Fruit fly (Drosophila melanogaster) whole organism, pupa: ENCODE measurements around the gene Shc.

Source experiments
- CG12605 ChIP-seq: fragments of 200-800 bp; sonication (Bioruptor generic); IDR thresholded peaks from 2 replicates; pipeline ENCODE4 v1.3.6; 2022; ENCODE audit warnings: missing biosample characterization, missing genetic modification characterization
- CG15710 ChIP-seq: fragments of 200-800 bp; sonication (Bioruptor generic); optimal IDR thresholded peaks from 2 replicates; lab custom pipeline; 2018; ENCODE audit warnings: missing biosample characterization, mild to moderate bottlenecking, missing genetic modification characterization, moderate library complexity
- CG9948 ChIP-seq: fragments of 200-800 bp; sonication (Bioruptor generic); optimal IDR thresholded peaks from 2 replicates; lab custom pipeline; 2018; ENCODE audit warnings: missing biosample characterization, mild to moderate bottlenecking, missing genetic modification characterization, moderate library complexity
- D1 ChIP-seq: fragments of 200-800 bp; sonication (Bioruptor generic); optimal IDR thresholded peaks from 2 replicates; lab custom pipeline; 2018; ENCODE audit warnings: missing biosample characterization, mild to moderate bottlenecking, missing genetic modification characterization, moderate library complexity
- EcR ChIP-seq: fragments of 200-800 bp; sonication (Bioruptor generic); optimal IDR thresholded peaks from 3 replicates; lab custom pipeline; 2019; ENCODE audit warnings: missing biosample characterization, missing genetic modification characterization, mild to moderate bottlenecking, moderate library complexity, missing genetic modification reagents
- Ets98B ChIP-seq: fragments of 200-800 bp; sonication (Bioruptor generic); IDR thresholded peaks from 2 replicates; pipeline ENCODE4 v1.3.6; 2022; ENCODE audit warnings: missing biosample characterization, missing genetic modification characterization
- Pif1A ChIP-seq: fragments of 200-800 bp; sonication (Bioruptor generic); optimal IDR thresholded peaks from 3 replicates; lab custom pipeline; 2016; ENCODE audit warnings: missing biosample characterization, missing genetic modification characterization
- Pif1B ChIP-seq: fragments of 200-800 bp; sonication (Bioruptor generic); optimal IDR thresholded peaks from 3 replicates; lab custom pipeline; 2016; ENCODE audit warnings: missing biosample characterization, missing genetic modification characterization
- Snoo ChIP-seq: fragments of 200-800 bp; sonication (Bioruptor generic); optimal IDR thresholded peaks from 3 replicates; lab custom pipeline; 2017; ENCODE audit warnings: missing biosample characterization, mild to moderate bottlenecking, missing genetic modification characterization, inconsistent platforms
- rn ChIP-seq: fragments of 200-800 bp; sonication (Bioruptor generic); IDR thresholded peaks from 2 replicates; pipeline ENCODE4 v1.3.6; 2022; ENCODE audit warnings: missing biosample characterization, missing genetic modification characterization

dm6 chr3L:9381602-9382001 lies 45.2 kb upstream of the Shc start, which contains the start of gene Hsp23:
- TF ChIP-seq EcR (peak; percentile 80), Snoo (tag; lab: Kevin White, UChicago) (peak; percentile 51), Ets98B (0 out of 2 replicates have a peak, but pooled peaks have one; percentile 39), rn (GFP tag; lab: Robert Waterston, UW) (no peak), Pif1B (GFP tag; lab: Kevin White, UChicago) (peak; percentile 35), CG9948 (tag; lab: Kevin White, UChicago) (no peak), CG15710 (tag; lab: Kevin White, UChicago) (peak; percentile 6), Pif1A (GFP tag; lab: Kevin White, UChicago) (no peak), CG12605 (GFP tag; lab: Robert Waterston, UW) (peak; percentile 59), D1 (tag; lab: Kevin White, UChicago) (no peak)
